Worm (Caenorhabditis elegans) whole organism, L4 larva: Measurements from ENCODE around the gene acl-9.

Experiments used
- ZK546.5 ChIP-seq, 2 experiments: sonication (generic microtip); optimal IDR thresholded peaks; 2 replicates each; lab custom pipeline; 2017; ENCODE audit warnings: missing biosample characterization in 2 of 2, missing genetic modification characterization in 2 of 2
- fos-1 ChIP-seq: fragments of 150-350 bp; optimal IDR thresholded peaks from 2 replicates; lab custom pipeline; 2014; ENCODE audit warnings: missing biosample characterization, missing genetic modification characterization
- nhr-77 ChIP-seq: fragments of 150-350 bp; optimal IDR thresholded peaks from 2 replicates; lab custom pipeline; 2014; ENCODE audit warnings: missing biosample characterization, missing genetic modification characterization
- zag-1 ChIP-seq: fragments of 150-350 bp; optimal IDR thresholded peaks from 2 replicates; lab custom pipeline; 2014; ENCODE audit warnings: missing biosample characterization, missing genetic modification characterization

- TF ChIP-seq nhr-77 (tag; lab: Kevin White, UChicago), result no peak
- no peak for TF ChIP-seq fos-1 (tag; lab: Kevin White, UChicago)
- TF ChIP-seq ZK546.5 (tag; optimal IDR thresholded peaks at IDR 0.05; lab: Kevin White, UChicago), result no peak
- TF ChIP-seq zag-1 (tag; lab: Kevin White, UChicago), result no peak
These were observed 22.3 kb upstream of the acl-9 start for ce11 chrV:6430526-6431371.
